Worm (Caenorhabditis elegans) whole organism, L1 larva: ENCODE results near the gene C18E9.7.
A peak's percentile ranks its signal among the peaks of the same experiment; 100 is the strongest.

Experiments used
- C16A3.4 ChIP-seq: fragments of 150-350 bp; optimal IDR thresholded peaks from 2 replicates; lab custom pipeline; 2014; ENCODE audit warnings: missing biosample characterization, missing genetic modification characterization
- aha-1 ChIP-seq: fragments of 150-350 bp; optimal IDR thresholded peaks from 2 replicates; lab custom pipeline; 2014; ENCODE audit warnings: missing biosample characterization, missing genetic modification characterization
- alr-1 ChIP-seq: fragments of 200-800 bp; sonication (Bioruptor generic); optimal IDR thresholded peaks from 2 replicates; lab custom pipeline; 2018; ENCODE audit warnings: borderline replicate concordance, mild to moderate bottlenecking, missing genetic modification characterization, missing compliant biosample characterization
- aly-2 ChIP-seq: fragments of 150-350 bp; optimal IDR thresholded peaks from 2 replicates; lab custom pipeline; 2014; ENCODE audit warnings: missing biosample characterization, missing genetic modification characterization
- ama-1 ChIP-seq: fragments of 150-350 bp; optimal IDR thresholded peaks from 2 replicates; lab custom pipeline; 2014
- blmp-1 ChIP-seq: fragments of 150-350 bp; optimal IDR thresholded peaks from 2 replicates; lab custom pipeline; 2014; ENCODE audit warnings: missing biosample characterization, missing genetic modification characterization
- ceh-63 ChIP-seq: fragments of 200-800 bp; sonication (Bioruptor generic); optimal IDR thresholded peaks from 2 replicates; lab custom pipeline; 2018; ENCODE audit warnings: mild to moderate bottlenecking, missing genetic modification characterization, missing compliant biosample characterization
- ces-1 ChIP-seq: fragments of 150-350 bp; optimal IDR thresholded peaks from 2 replicates; lab custom pipeline; 2014; ENCODE audit warnings: missing biosample characterization, missing genetic modification reagents, missing genetic modification characterization
- dpl-1 ChIP-seq, 3 experiments: fragments of 150-350 bp in 2 of 3; sonication (generic microtip) in 1 of 3; optimal IDR thresholded peaks; 2 replicates each; lab custom pipeline; 2014 to 2017; ENCODE audit warnings: missing biosample characterization in 3 of 3, missing genetic modification characterization in 3 of 3, missing genetic modification reagents in 3 of 3
- efl-1 ChIP-seq, 4 experiments: fragments of 150-350 bp; optimal IDR thresholded peaks in 3 of 4; peaks in 1 of 4; 1 replicate in 1 of 4; 2 replicates in 3 of 4; lab custom pipeline; 2014; ENCODE audit warnings: missing biosample characterization in 2 of 4, missing genetic modification characterization in 2 of 4, missing genetic modification reagents in 2 of 4
- efl-3 ChIP-seq: fragments of 200-800 bp; sonication (Bioruptor generic); optimal IDR thresholded peaks from 2 replicates; lab custom pipeline; 2018; ENCODE audit warnings: mild to moderate bottlenecking, missing genetic modification characterization, missing compliant biosample characterization
- egl-27 ChIP-seq, 2 experiments: fragments of 150-350 bp in 1 of 2; sonication (generic microtip); optimal IDR thresholded peaks; 3 replicates each; lab custom pipeline; 2017 to 2018; ENCODE audit warnings: missing biosample characterization in 2 of 2, missing genetic modification characterization in 2 of 2, missing genetic modification reagents in 2 of 2
- elt-2 ChIP-seq: sonication (generic microtip); optimal IDR thresholded peaks from 2 replicates; lab custom pipeline; 2016; ENCODE audit warnings: missing genetic modification characterization, mild to moderate bottlenecking, inconsistent platforms, missing compliant biosample characterization, missing genetic modification reagents
- elt-3 ChIP-seq, 6 experiments: fragments of 150-350 bp in 1 of 6; sonication (generic microtip); optimal IDR thresholded peaks; 2 replicates each; lab custom pipeline; 2017 to 2018; ENCODE audit warnings: missing biosample characterization in 6 of 6, missing genetic modification characterization in 6 of 6, inconsistent platforms in 1 of 6
- ets-5 ChIP-seq: fragments of 200-800 bp; sonication (Bioruptor generic); IDR thresholded peaks from 2 replicates; pipeline ENCODE4 v1.3.6; 2022; ENCODE audit warnings: missing genetic modification characterization, missing compliant biosample characterization
- fkh-8 ChIP-seq: sonication (generic microtip); optimal IDR thresholded peaks from 2 replicates; lab custom pipeline; 2016; ENCODE audit warnings: mild to moderate bottlenecking, missing genetic modification characterization, missing compliant biosample characterization
- hlh-17 ChIP-seq: fragments of 200-800 bp; sonication (Bioruptor generic); optimal IDR thresholded peaks from 2 replicates; lab custom pipeline; 2018; ENCODE audit warnings: missing genetic modification characterization, mild to moderate bottlenecking, missing compliant biosample characterization, moderate library complexity, borderline replicate concordance
- isw-1 ChIP-seq: fragments of 200-800 bp; sonication (Bioruptor generic); IDR thresholded peaks from 2 replicates; pipeline ENCODE4 v1.3.6; 2022; ENCODE audit warnings: missing genetic modification characterization, missing compliant biosample characterization
- jun-1 ChIP-seq: fragments of 150-350 bp; optimal IDR thresholded peaks from 2 replicates; lab custom pipeline; 2014; ENCODE audit warnings: missing biosample characterization, missing genetic modification reagents, missing genetic modification characterization
- lin-35 ChIP-seq, 2 experiments: fragments of 150-350 bp; optimal IDR thresholded peaks; 2 replicates each; lab custom pipeline; 2014; ENCODE audit warnings: missing biosample characterization in 2 of 2, missing genetic modification characterization in 2 of 2, missing genetic modification reagents in 2 of 2
- lsy-2 ChIP-seq, 2 experiments: fragments of 150-350 bp; optimal IDR thresholded peaks; 2 replicates each; lab custom pipeline; 2014; ENCODE audit warnings: missing biosample characterization in 2 of 2, missing genetic modification characterization in 2 of 2
- mab-9 ChIP-seq: fragments of 200-800 bp; sonication (Bioruptor generic); IDR thresholded peaks from 2 replicates; pipeline ENCODE4 v1.3.6; 2022; ENCODE audit warnings: missing genetic modification reagents, missing genetic modification characterization, missing compliant biosample characterization
- mef-2 ChIP-seq: fragments of 150-350 bp; optimal IDR thresholded peaks from 2 replicates; lab custom pipeline; 2014; ENCODE audit warnings: missing biosample characterization, missing genetic modification characterization
- mep-1 ChIP-seq: fragments of 150-350 bp; optimal IDR thresholded peaks from 2 replicates; lab custom pipeline; 2014; ENCODE audit warnings: missing biosample characterization, missing genetic modification characterization
- nhr-11 ChIP-seq: fragments of 150-350 bp; optimal IDR thresholded peaks from 2 replicates; lab custom pipeline; 2014; ENCODE audit warnings: missing biosample characterization, missing genetic modification characterization
- nhr-20 ChIP-seq: sonication (generic microtip); optimal IDR thresholded peaks from 2 replicates; lab custom pipeline; 2016; ENCODE audit warnings: mild to moderate bottlenecking, missing genetic modification characterization, missing compliant biosample characterization
- nhr-237 ChIP-seq: fragments of 150-350 bp; optimal IDR thresholded peaks from 2 replicates; lab custom pipeline; 2014; ENCODE audit warnings: missing biosample characterization, missing genetic modification characterization
- nhr-47 ChIP-seq: sonication (generic microtip); optimal IDR thresholded peaks from 2 replicates; lab custom pipeline; 2016; ENCODE audit warnings: mild to moderate bottlenecking, missing genetic modification characterization, moderate library complexity, missing compliant biosample characterization
- nhr-71 ChIP-seq: sonication (generic microtip); optimal IDR thresholded peaks from 2 replicates; lab custom pipeline; 2016; ENCODE audit warnings: mild to moderate bottlenecking, missing genetic modification characterization, moderate library complexity, missing compliant biosample characterization
- nhr-84 ChIP-seq: sonication (generic microtip); optimal IDR thresholded peaks from 2 replicates; lab custom pipeline; 2017; ENCODE audit warnings: missing biosample characterization, missing genetic modification characterization
- nhr-85 ChIP-seq: sonication (generic microtip); peaks from one replicate; lab custom pipeline; 2016; ENCODE audit warnings: missing genetic modification characterization, inconsistent platforms, missing compliant biosample characterization
- nhr-90 ChIP-seq: sonication (generic microtip); optimal IDR thresholded peaks from 2 replicates; lab custom pipeline; 2016; ENCODE audit warnings: mild to moderate bottlenecking, missing genetic modification characterization, missing compliant biosample characterization; ENCODE audit not compliant: poor library complexity
- pag-3 ChIP-seq: sonication (generic microtip); optimal IDR thresholded peaks from 2 replicates; lab custom pipeline; 2017; ENCODE audit warnings: missing genetic modification characterization, mild to moderate bottlenecking, missing compliant biosample characterization, antibody characterized with exemption, borderline replicate concordance; ENCODE audit not compliant: insufficient read depth
- pax-3 ChIP-seq: fragments of 200-800 bp; sonication (Bioruptor generic); optimal IDR thresholded peaks from 2 replicates; lab custom pipeline; 2018; ENCODE audit warnings: mild to moderate bottlenecking, missing genetic modification characterization, moderate library complexity, missing compliant biosample characterization
- skn-1 ChIP-seq: fragments of 150-350 bp; optimal IDR thresholded peaks from 2 replicates; lab custom pipeline; 2014; ENCODE audit warnings: missing biosample characterization, missing genetic modification characterization
- sox-4 ChIP-seq: sonication (generic microtip); optimal IDR thresholded peaks from 2 replicates; lab custom pipeline; 2016; ENCODE audit warnings: missing genetic modification characterization, missing compliant biosample characterization
- swsn-7 ChIP-seq: sonication (generic microtip); optimal IDR thresholded peaks from 2 replicates; lab custom pipeline; 2016; ENCODE audit warnings: missing genetic modification characterization, missing compliant biosample characterization
- tbx-2 ChIP-seq: sonication (generic microtip); optimal IDR thresholded peaks from 2 replicates; lab custom pipeline; 2016; ENCODE audit warnings: missing genetic modification characterization, missing compliant biosample characterization
- tlp-1 ChIP-seq: fragments of 150-350 bp; optimal IDR thresholded peaks from 2 replicates; lab custom pipeline; 2014; ENCODE audit warnings: missing biosample characterization, missing genetic modification characterization
- unc-130 ChIP-seq: fragments of 150-350 bp; optimal IDR thresholded peaks from 2 replicates; lab custom pipeline; 2017; ENCODE audit warnings: missing biosample characterization, missing genetic modification characterization, inconsistent platforms
- unc-30 ChIP-seq: sonication (generic microtip); optimal IDR thresholded peaks from 2 replicates; lab custom pipeline; 2017; ENCODE audit warnings: missing biosample characterization, missing genetic modification characterization
- unc-98 ChIP-seq: fragments of 200-800 bp; sonication (Bioruptor generic); IDR thresholded peaks from 2 replicates; pipeline ENCODE4 v1.3.6; 2022; ENCODE audit warnings: missing genetic modification characterization, missing compliant biosample characterization
- zag-1 ChIP-seq: fragments of 150-350 bp; optimal IDR thresholded peaks from 2 replicates; lab custom pipeline; 2014; ENCODE audit warnings: missing biosample characterization, missing genetic modification characterization

The C18E9.7 gene

DNA sequence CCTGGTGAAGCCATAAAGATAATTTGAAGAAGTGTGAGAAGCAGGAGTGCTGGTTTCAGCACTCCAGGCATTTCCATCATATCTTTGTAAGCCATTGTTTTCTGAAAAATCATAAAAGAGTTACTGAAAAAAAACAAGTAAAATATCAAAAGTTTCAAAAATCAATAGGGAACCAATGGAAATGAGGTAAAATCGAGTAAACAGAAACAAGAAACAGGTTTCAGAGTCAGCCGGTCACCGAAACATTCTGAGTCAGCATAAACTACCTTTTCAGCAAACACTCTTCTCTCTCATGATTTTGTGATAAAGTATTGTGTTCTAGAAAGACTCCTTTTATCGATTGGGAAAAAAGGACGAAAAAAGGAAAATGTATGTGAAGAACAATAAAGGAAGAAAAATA lies 6.9 kb upstream of the C18E9.7 start, which contains the start of gene C18E9.9:
Gene C18E9.9 (minus strand): TSS at position 101 of the 400 bp plus-strand sequence.
- no peak for TF ChIP-seq nhr-47 (tag; lab: Kevin White, UChicago)
- TF ChIP-seq sox-4 (tag; lab: Kevin White, UChicago), result no peak
- no peak for TF ChIP-seq efl-3 (GFP tag; lab: Kevin White, UChicago)
- TF ChIP-seq nhr-85 (tag; lab: Kevin White, UChicago), result no peak
- no peak for TF ChIP-seq zag-1 (tag; lab: Kevin White, UChicago)
- TF ChIP-seq tbx-2, result no peak
- TF ChIP-seq alr-1, result no peak
- no peak for TF ChIP-seq nhr-20 (tag; lab: Kevin White, UChicago)
- TF ChIP-seq lin-35 (GFP tag; optimal IDR thresholded peaks at IDR 0.05; lab: Kevin White, UChicago), result no peak
- TF ChIP-seq nhr-237 (tag; lab: Kevin White, UChicago), result no peak
- no peak for TF ChIP-seq aly-2
- TF ChIP-seq unc-130 (tag; lab: Kevin White, UChicago), result no peak
- TF ChIP-seq mef-2, result no peak
- TF ChIP-seq fkh-8 (tag; lab: Kevin White, UChicago), result no peak
- TF ChIP-seq ces-1, result no peak
- no peak for TF ChIP-seq pag-3 (tag; lab: Kevin White, UChicago)
- TF ChIP-seq ets-5 (GFP tag; lab: Robert Waterston, UW), result no peak
- no peak for TF ChIP-seq elt-2
- TF ChIP-seq nhr-90 (tag; lab: Kevin White, UChicago), result no peak
- TF ChIP-seq, all 84 proteins: peak for 0

DNA sequence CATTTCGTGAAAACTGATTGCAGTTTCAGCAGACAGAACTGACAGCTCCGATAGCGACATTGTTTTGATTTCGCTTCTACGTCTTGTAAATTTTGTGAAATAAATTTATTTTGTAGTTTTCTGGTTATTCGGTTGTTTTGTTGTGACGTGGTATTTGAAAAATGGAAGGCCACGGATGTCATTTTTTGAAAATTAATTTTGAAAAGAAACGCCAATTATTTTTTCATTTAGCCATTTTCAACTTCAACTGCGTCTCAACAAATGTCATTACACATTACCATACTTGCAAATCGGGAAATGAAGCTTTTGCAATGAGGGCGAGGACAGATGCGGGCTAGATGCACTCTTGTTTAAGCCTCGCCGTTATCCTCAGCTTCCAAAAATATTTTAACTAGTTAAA lies 5.4 kb upstream of the C18E9.7 start, which contains the start of gene C18E9.8:
Gene C18E9.8 (minus strand): TSS at position 101 of the 400 bp plus-strand sequence.
- TF ChIP-seq ama-1 (lab: Kevin White, UChicago) (peak; percentile 32), C16A3.4 (no peak), lin-35 (GFP tag; optimal IDR thresholded peaks at IDR 0.05; lab: Kevin White, UChicago) (peak in 1 of 2 experiments; percentile 9)
- TF ChIP-seq, all 84 proteins: peak for 2

ce11 chrII:8973516-8974043 lies 9.0 kb downstream of the C18E9.7 start, which contains the start of gene tomm-40:
tomm-40 (minus strand) TSS chrII:8973566.
- no peak for TF ChIP-seq hlh-17
- TF ChIP-seq lsy-2 (tag; optimal IDR thresholded peaks at IDR 0.05; lab: Kevin White, UChicago), result peak; percentile 34 to 51
- no peak for TF ChIP-seq ceh-63 (GFP tag; lab: Kevin White, UChicago)
- peak; percentile 12 for TF ChIP-seq blmp-1 (tag; lab: Kevin White, UChicago)
- no peak for TF ChIP-seq pax-3 (tag; lab: Kevin White, UChicago)
- peak; percentile 13 for TF ChIP-seq swsn-7 (tag; lab: Kevin White, UChicago)
- TF ChIP-seq lin-35 (GFP tag; optimal IDR thresholded peaks at IDR 0.05; lab: Kevin White, UChicago), result peak in 1 of 2 experiments; percentile 55
- no peak for TF ChIP-seq egl-27 (tag; optimal IDR thresholded peaks at IDR 0.05; lab: Kevin White, UChicago)
- TF ChIP-seq efl-1 (optimal IDR thresholded peaks at IDR 0.05; lab: Kevin White, UChicago), result peak; percentile 49 to 51
- TF ChIP-seq efl-1 (GFP tag; optimal IDR thresholded peaks at IDR 0.05 in 1 of 2; lab: Kevin White, UChicago), result peak; percentile 55 to 93
- peak; percentile 40 for TF ChIP-seq mep-1
- peak; percentile 27 to 59 (median 48) for TF ChIP-seq dpl-1 (GFP tag; optimal IDR thresholded peaks at IDR 0.05; lab: Kevin White, UChicago)
- peak; percentile 5 for TF ChIP-seq skn-1 (tag; lab: Kevin White, UChicago)
- peak; percentile 3 for TF ChIP-seq nhr-20 (tag; lab: Kevin White, UChicago)
- TF ChIP-seq nhr-71, result peak; percentile 31

DNA sequence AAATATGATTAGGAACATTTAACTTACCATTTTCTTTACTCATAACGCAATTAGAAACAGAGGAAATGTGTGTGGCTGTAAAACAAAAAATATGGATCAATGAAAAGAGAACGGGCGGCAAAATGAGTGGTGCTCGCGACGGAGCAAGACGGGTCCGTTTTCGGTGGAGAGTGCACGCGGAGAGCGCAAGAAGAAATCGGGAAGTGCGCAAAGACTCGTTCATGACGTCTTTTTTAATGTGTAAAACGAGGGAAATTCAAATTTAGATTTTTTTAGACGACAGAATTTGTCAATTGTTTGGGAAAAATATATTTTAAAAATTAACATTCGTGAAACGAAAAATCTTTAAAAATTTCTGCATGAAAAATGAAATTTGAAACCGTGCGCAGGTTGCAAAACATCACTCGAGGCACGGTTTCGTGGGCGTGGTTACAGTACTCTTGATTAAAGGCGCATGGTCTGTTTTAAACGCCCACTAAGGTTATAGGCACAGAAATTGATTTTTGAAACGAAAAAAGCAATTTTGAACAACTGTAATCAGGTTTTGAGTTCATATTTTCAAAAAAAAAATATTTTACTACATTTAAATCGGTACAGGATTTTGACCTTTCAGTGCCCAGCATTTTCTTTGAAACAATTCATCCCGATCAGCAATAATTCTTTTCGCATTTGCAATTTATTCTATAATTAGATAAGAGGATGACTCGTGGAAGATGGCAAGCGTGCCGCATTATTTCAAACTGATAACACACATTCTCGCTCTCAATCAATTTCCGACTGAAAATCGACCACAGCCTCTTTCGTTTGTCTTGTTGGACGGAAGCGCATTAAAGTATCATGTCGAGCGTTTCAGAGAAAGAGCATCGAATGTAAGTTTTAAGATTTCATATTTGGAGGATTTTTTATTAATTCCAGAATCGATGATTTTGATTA lies 13.1 kb downstream of the C18E9.7 start, which contains the start of the genes szy-20 and C18E9.5:
Gene szy-20 (minus strand): TSS at position 83 of the 933 bp plus-strand sequence.
Gene C18E9.5 (plus strand): TSS at position 730 of the 933 bp plus-strand sequence.
- TF ChIP-seq aha-1 (tag; lab: Kevin White, UChicago), result no peak
- TF ChIP-seq unc-98 (GFP tag; lab: Robert Waterston, UW), result no peak
- peak in 2 of 6 experiments; percentile 2 to 46 for TF ChIP-seq elt-3 (tag; optimal IDR thresholded peaks at IDR 0.05; lab: Kevin White, UChicago)
- peak; percentile 47 for TF ChIP-seq skn-1 (tag; lab: Kevin White, UChicago)
- no peak for TF ChIP-seq tlp-1 (tag; lab: Kevin White, UChicago)
- no peak for TF ChIP-seq ceh-63 (GFP tag; lab: Kevin White, UChicago)
- TF ChIP-seq sox-4 (tag; lab: Kevin White, UChicago), result peak; percentile 22
- peak; percentile 93 for TF ChIP-seq nhr-47 (tag; lab: Kevin White, UChicago)
- TF ChIP-seq efl-1 (optimal IDR thresholded peaks at IDR 0.05; lab: Kevin White, UChicago), result peak; percentile 98 to 99
- TF ChIP-seq efl-1 (GFP tag; optimal IDR thresholded peaks at IDR 0.05 in 1 of 2; lab: Kevin White, UChicago), result peak; percentile 97 to 100
- TF ChIP-seq nhr-11 (tag; lab: Kevin White, UChicago), result peak; percentile 61
- peak; percentile 62; the same call in 1 of the 2 replicates for TF ChIP-seq mab-9
- TF ChIP-seq isw-1 (GFP tag; lab: Robert Waterston, UW), result peak; percentile 87
- TF ChIP-seq dpl-1 (GFP tag; optimal IDR thresholded peaks at IDR 0.05; lab: Kevin White, UChicago), result peak; percentile 97 to 98 (median 98)
- TF ChIP-seq jun-1 (tag; lab: Kevin White, UChicago), result peak; percentile 84
- TF ChIP-seq nhr-84 (tag; lab: Kevin White, UChicago), result no peak
- no peak for TF ChIP-seq unc-30 (tag; lab: Kevin White, UChicago)
